Worm (Caenorhabditis elegans) whole organism, L2 larva: ENCODE measurements around the gene F23B2.10.

Experiments
- aly-2 ChIP-seq: fragments of 150-350 bp; optimal IDR thresholded peaks from 2 replicates; lab custom pipeline; 2014; ENCODE audit warnings: missing biosample characterization, missing genetic modification characterization
- nhr-237 ChIP-seq: fragments of 150-350 bp; optimal IDR thresholded peaks from 2 replicates; lab custom pipeline; 2014; ENCODE audit warnings: missing biosample characterization, missing genetic modification characterization
- ztf-4 ChIP-seq: fragments of 150-350 bp; optimal IDR thresholded peaks from 2 replicates; lab custom pipeline; 2014; ENCODE audit warnings: missing biosample characterization, missing genetic modification characterization

- TF ChIP-seq nhr-237 (tag; lab: Kevin White, UChicago) (no peak), aly-2 (tag; lab: Kevin White, UChicago) (no peak), ztf-4 (tag; lab: Kevin White, UChicago) (no peak)
These were observed 33.9 kb downstream of the F23B2.10 start for ce11 chrIV:9120220-9120619.
